Worm (Caenorhabditis elegans): Measurements from ENCODE around the gene mec-9.

mec-9 gene

DNA sequence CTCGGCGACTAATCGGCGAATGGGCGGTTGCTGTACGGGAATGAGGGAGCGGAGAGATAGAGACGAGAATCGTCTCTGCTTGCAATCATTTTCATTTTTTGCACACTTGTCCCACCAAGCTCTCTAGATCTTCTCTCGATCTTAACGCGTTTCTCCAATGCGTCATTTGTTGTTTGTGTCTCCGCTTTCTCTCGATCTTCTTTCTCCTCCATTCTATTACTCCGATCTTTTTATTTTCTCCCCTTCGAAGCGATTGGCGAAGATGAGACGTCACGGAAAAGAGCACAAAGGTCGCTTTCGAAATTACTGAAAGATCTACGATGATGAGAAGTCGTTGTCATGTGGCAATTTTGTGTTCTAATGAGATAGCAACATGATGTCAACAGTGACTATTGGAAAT is 43.7 kb upstream of the mec-9 start:
- TF ChIP-seq ceh-19 (GFP tag; optimal IDR thresholded peaks at IDR 0.05) (no peak), rnt-1 (tag; optimal IDR thresholded peaks at IDR 0.05) (peak; percentile 71), ceh-18 (tag; optimal IDR thresholded peaks at IDR 0.05) (peak; percentile 84), unc-55 (GFP tag; optimal IDR thresholded peaks at IDR 0.05) (peak; percentile 87), nfya-1 (tag; optimal IDR thresholded peaks at IDR 0.05) (peak; percentile 1)

DNA sequence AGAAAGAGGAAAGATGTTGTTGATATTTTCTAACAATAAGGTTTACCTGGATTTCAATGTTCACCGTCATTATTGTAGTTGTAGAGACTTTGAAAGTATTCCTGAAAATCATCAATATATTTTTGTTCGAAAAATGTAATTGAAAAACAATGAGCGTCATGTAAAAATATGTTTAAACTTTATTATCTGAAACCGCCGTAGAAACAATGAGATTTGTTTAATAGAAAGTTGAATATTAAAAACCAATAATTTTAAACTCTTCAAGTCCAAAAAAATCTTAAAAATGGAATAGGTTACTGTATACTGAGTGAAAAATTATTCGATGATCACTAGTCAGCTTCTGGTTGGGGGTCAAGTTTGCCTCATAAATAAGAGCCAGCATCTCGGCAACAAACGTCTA is 43.3 kb upstream of the mec-9 start, which contains the start of gene anmt-3:
TSS of gene anmt-3 (minus strand) at position 101 of the 400 bp plus-strand sequence.
- no peak for TF ChIP-seq sdc-2 (tag; optimal IDR thresholded peaks at IDR 0.05)

DNA sequence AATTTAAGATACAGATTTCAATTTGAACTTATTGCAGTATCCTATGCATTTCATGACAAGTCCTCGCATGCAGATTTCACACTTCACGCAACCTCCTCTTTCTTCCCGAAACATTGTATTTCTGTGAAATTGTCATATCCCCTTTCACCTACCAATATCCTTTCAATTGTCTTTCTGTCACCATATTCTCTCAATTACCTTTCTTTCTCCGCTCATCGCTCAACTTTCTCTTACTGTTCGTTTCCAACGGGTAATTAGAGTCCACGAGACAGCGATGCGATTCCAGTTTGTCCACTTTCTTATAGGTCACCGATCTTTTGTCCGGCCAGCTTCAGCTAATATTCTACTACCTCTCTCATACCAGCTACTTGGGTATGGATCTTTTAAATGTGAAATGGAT is 37.5 kb upstream of the mec-9 start, which contains the start of gene mam-5:
TSS of gene mam-5 (plus strand) at position 304 of the 400 bp plus-strand sequence.
- TF ChIP-seq lin-11 (tag; optimal IDR thresholded peaks at IDR 0.05) (no peak), sox-4 (tag; optimal IDR thresholded peaks at IDR 0.05) (no peak), unc-3 (GFP tag; conservative IDR thresholded peaks at IDR 0.05) (no peak), unc-3 (tag; optimal IDR thresholded peaks at IDR 0.05) (no peak), che-1 (tag; optimal IDR thresholded peaks at IDR 0.05) (no peak), pha-2 (tag; optimal IDR thresholded peaks at IDR 0.05) (no peak), ahr-1 (tag; optimal IDR thresholded peaks at IDR 0.05) (no peak), elt-4 (tag; optimal IDR thresholded peaks at IDR 0.05) (no peak), pqm-1 (tag; optimal IDR thresholded peaks at IDR 0.05) (no peak), unc-42 (tag; optimal IDR thresholded peaks at IDR 0.05) (no peak), ceh-22 (tag; optimal IDR thresholded peaks at IDR 0.05) (no peak), pha-4 (tag; optimal IDR thresholded peaks at IDR 0.05) (no peak), madf-2 (tag; optimal IDR thresholded peaks at IDR 0.05) (no peak), ama-1 (optimal IDR thresholded peaks at IDR 0.05) (no peak), fax-1 (tag; optimal IDR thresholded peaks at IDR 0.05) (no peak), ceh-9 (tag; optimal IDR thresholded peaks at IDR 0.05) (no peak), eyg-1 (tag; optimal IDR thresholded peaks at IDR 0.05) (no peak), nhr-11 (tag; optimal IDR thresholded peaks at IDR 0.05) (no peak)

DNA sequence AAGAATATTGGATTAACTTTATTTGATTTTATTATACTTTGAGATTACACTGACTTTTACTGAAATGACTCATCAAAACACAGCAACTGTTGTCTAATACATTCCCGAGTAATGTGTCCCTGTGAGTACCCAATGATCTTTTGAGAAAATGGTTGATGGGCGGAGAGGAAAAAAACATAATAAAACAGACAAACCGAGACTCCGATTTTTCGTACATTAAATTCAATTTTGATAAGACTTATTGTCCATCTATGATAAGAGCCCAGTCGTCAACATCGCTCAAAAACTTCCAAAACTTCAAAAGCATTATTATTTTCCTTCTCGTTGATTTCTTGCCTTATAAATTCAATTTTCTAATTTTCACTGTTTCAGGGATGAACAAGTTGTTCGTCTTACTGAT is 35.9 kb upstream of the mec-9 start, which contains the start of gene ttr-46:
TSS of gene ttr-46 (plus strand) at position 373 of the 400 bp plus-strand sequence.
- no peak for TF ChIP-seq ceh-18 (tag; optimal IDR thresholded peaks at IDR 0.05)
- no peak for TF ChIP-seq gmeb-2 (tag; optimal IDR thresholded peaks at IDR 0.05)
- TF ChIP-seq ztf-16 (tag; optimal IDR thresholded peaks at IDR 0.05), result no peak
- no peak for TF ChIP-seq tbx-2 (tag; optimal IDR thresholded peaks at IDR 0.05)
- TF ChIP-seq zip-5 (tag; optimal IDR thresholded peaks at IDR 0.05), result no peak
- no peak for TF ChIP-seq pha-2 (tag; optimal IDR thresholded peaks at IDR 0.05)
- TF ChIP-seq F13H6.1 (tag; optimal IDR thresholded peaks at IDR 0.05), result no peak
- TF ChIP-seq ceh-45 (GFP tag; IDR thresholded peaks at IDR 0.05), result no peak
- TF ChIP-seq fkh-6 (tag; optimal IDR thresholded peaks at IDR 0.05), result no peak
- no peak for TF ChIP-seq unc-86 (tag; optimal IDR thresholded peaks at IDR 0.05)
- TF ChIP-seq npax-4 (tag; optimal IDR thresholded peaks at IDR 0.05), result no peak
- TF ChIP-seq pax-1 (tag; optimal IDR thresholded peaks at IDR 0.05), result no peak

DNA sequence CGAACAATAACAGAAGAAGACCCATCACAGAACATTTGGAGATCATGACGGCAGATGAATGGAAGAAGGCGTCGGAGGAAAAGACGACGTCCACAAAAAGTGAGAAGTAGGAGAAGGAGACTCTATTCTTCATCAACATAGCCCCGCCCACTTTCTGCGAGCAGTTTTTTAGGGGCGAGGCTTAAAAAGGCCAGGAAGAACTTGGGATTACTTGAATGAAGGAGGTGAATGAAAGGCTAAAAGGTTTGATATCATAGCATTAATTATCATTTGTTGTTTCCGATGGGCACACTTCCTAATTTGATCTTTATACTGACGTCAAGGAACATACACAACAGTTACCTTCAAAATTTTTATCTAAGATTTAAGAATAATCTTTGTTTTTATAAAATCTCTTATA is 33.9 kb upstream of the mec-9 start, which contains the start of gene nlp-58:
TSS of gene nlp-58 (minus strand) at position 101 of the 400 bp plus-strand sequence.
- TF ChIP-seq C38D4.7 (GFP tag; optimal IDR thresholded peaks at IDR 0.05) (no peak), rnt-1 (tag; optimal IDR thresholded peaks at IDR 0.05) (no peak), ahr-1 (tag; optimal IDR thresholded peaks at IDR 0.05) (no peak), ceh-6 (GFP tag; optimal IDR thresholded peaks at IDR 0.05) (no peak), ceh-30 (tag; optimal IDR thresholded peaks at IDR 0.05) (no peak), hlh-15 (tag; optimal IDR thresholded peaks at IDR 0.05) (no peak), sdc-2 (tag; optimal IDR thresholded peaks at IDR 0.05) (no peak), pag-3 (tag; optimal IDR thresholded peaks at IDR 0.05; ENCODE audit: borderline replicate concordance) (no peak), che-1 (tag; optimal IDR thresholded peaks at IDR 0.05) (no peak)

All from whole organism, late embryonic.